Fruit fly (Drosophila melanogaster) whole organism, embryonic: Measurements from ENCODE around the gene CG18135.
A peak's percentile ranks its signal among the peaks of the same experiment; 100 is the strongest.

ENCODE experiments used
- Antp ChIP-seq: fragments of 200-800 bp; sonication (Bioruptor generic); optimal IDR thresholded peaks from 3 replicates; lab custom pipeline; 2016; ENCODE audit warnings: missing biosample characterization, missing genetic modification characterization
- Blimp-1 ChIP-seq: fragments of 200-800 bp; sonication (Bioruptor generic); optimal IDR thresholded peaks from 3 replicates; lab custom pipeline; 2018; ENCODE audit warnings: missing biosample characterization, missing genetic modification characterization, mild to moderate bottlenecking, moderate library complexity, missing genetic modification reagents
- CG10274 ChIP-seq: fragments of 200-800 bp; sonication (Bioruptor generic); optimal IDR thresholded peaks from 3 replicates; lab custom pipeline; 2017; ENCODE audit warnings: missing biosample characterization, mild to moderate bottlenecking, missing genetic modification characterization
- CG10431 ChIP-seq: fragments of 200-800 bp; sonication (Bioruptor generic); optimal IDR thresholded peaks from 3 replicates; lab custom pipeline; 2018; ENCODE audit warnings: missing biosample characterization, mild to moderate bottlenecking, missing genetic modification characterization
- CG10979 ChIP-seq: fragments of 200-800 bp; sonication (Bioruptor generic); optimal IDR thresholded peaks from 2 replicates; lab custom pipeline; 2018; ENCODE audit warnings: missing biosample characterization, mild to moderate bottlenecking, missing genetic modification characterization, moderate library complexity
- CG15011 ChIP-seq: fragments of 200-800 bp; sonication (Bioruptor generic); optimal IDR thresholded peaks from 3 replicates; lab custom pipeline; 2018; ENCODE audit warnings: missing biosample characterization, mild to moderate bottlenecking, missing genetic modification characterization
- CG15696 ChIP-seq: fragments of 200-800 bp; sonication (Bioruptor generic); optimal IDR thresholded peaks from 2 replicates; lab custom pipeline; 2019; ENCODE audit warnings: missing biosample characterization, mild to moderate bottlenecking, missing genetic modification characterization, moderate library complexity
- CG1647 ChIP-seq: fragments of 200-800 bp; sonication (Bioruptor generic); optimal IDR thresholded peaks from 3 replicates; lab custom pipeline; 2016; ENCODE audit warnings: missing biosample characterization, missing genetic modification characterization
- CG18619 ChIP-seq: fragments of 200-800 bp; sonication (Bioruptor generic); optimal IDR thresholded peaks from 3 replicates; lab custom pipeline; 2017; ENCODE audit warnings: missing biosample characterization, mild to moderate bottlenecking, missing genetic modification characterization
- CG2129 ChIP-seq: fragments of 200-800 bp; sonication (Bioruptor generic); IDR thresholded peaks from 2 replicates; pipeline ENCODE4 v1.3.6; 2022; ENCODE audit warnings: missing biosample characterization, missing genetic modification characterization; ENCODE audit not compliant: partially characterized antibody
- CG31441 ChIP-seq: fragments of 200-800 bp; sonication (Bioruptor generic); IDR thresholded peaks from 2 replicates; pipeline ENCODE4 v1.3.6; 2022; ENCODE audit warnings: missing biosample characterization, missing genetic modification characterization
- CG33557 ChIP-seq: fragments of 200-800 bp; sonication (Bioruptor generic); optimal IDR thresholded peaks from 2 replicates; lab custom pipeline; 2019; ENCODE audit warnings: missing biosample characterization, mild to moderate bottlenecking, missing genetic modification characterization, moderate library complexity
- CG4404 ChIP-seq: fragments of 200-800 bp; sonication (Bioruptor generic); IDR thresholded peaks from 2 replicates; pipeline ENCODE4 v1.3.6; 2022; ENCODE audit warnings: missing biosample characterization, missing genetic modification characterization
- CG4424 ChIP-seq: fragments of 200-800 bp; sonication (Bioruptor generic); optimal IDR thresholded peaks from 3 replicates; lab custom pipeline; 2016; ENCODE audit warnings: missing biosample characterization, missing genetic modification characterization
- CG8089 ChIP-seq: fragments of 200-800 bp; sonication (Bioruptor generic); optimal IDR thresholded peaks from 3 replicates; lab custom pipeline; 2016; ENCODE audit warnings: missing biosample characterization, missing genetic modification characterization
- CG9437 ChIP-seq: fragments of 200-800 bp; sonication (Bioruptor generic); optimal IDR thresholded peaks from 2 replicates; lab custom pipeline; 2018; ENCODE audit warnings: missing biosample characterization, mild to moderate bottlenecking, missing genetic modification characterization
- CHES-1-like ChIP-seq: fragments of 200-800 bp; sonication (Bioruptor generic); optimal IDR thresholded peaks from 2 replicates; lab custom pipeline; 2016; ENCODE audit warnings: missing biosample characterization, missing genetic modification characterization
- Doc3 ChIP-seq: fragments of 200-800 bp; sonication (Bioruptor generic); IDR thresholded peaks from 3 replicates; pipeline ENCODE4 v1.3.6; 2022; ENCODE audit warnings: missing biosample characterization, missing genetic modification characterization; ENCODE audit not compliant: partially characterized antibody
- Dp ChIP-seq: fragments of 200-800 bp; sonication (Bioruptor generic); optimal IDR thresholded peaks from 2 replicates; lab custom pipeline; 2018; ENCODE audit warnings: missing biosample characterization, mild to moderate bottlenecking, missing genetic modification characterization, moderate library complexity
- Elba2 ChIP-seq: fragments of 200-800 bp; sonication (Bioruptor generic); optimal IDR thresholded peaks from 3 replicates; lab custom pipeline; 2016; ENCODE audit warnings: missing biosample characterization, missing genetic modification characterization
- HLH54F ChIP-seq: fragments of 200-800 bp; sonication (Bioruptor generic); optimal IDR thresholded peaks from 3 replicates; lab custom pipeline; 2016; ENCODE audit warnings: missing biosample characterization, missing genetic modification characterization
- Lpt ChIP-seq: fragments of >200 bp; optimal IDR thresholded peaks from 2 replicates; lab custom pipeline; 2018; ENCODE audit warnings: missing biosample characterization, missing genetic modification characterization
- MTF-1 ChIP-seq: fragments of 200-800 bp; sonication (Bioruptor generic); optimal IDR thresholded peaks from 2 replicates; lab custom pipeline; 2018; ENCODE audit warnings: missing biosample characterization, mild to moderate bottlenecking, missing genetic modification characterization, borderline replicate concordance
- NC2α ChIP-seq: fragments of 200-800 bp; sonication (Bioruptor generic); optimal IDR thresholded peaks from 2 replicates; lab custom pipeline; 2016; ENCODE audit warnings: missing biosample characterization, missing genetic modification characterization
- Oli ChIP-seq: fragments of 200-800 bp; sonication (Bioruptor generic); optimal IDR thresholded peaks from 2 replicates; lab custom pipeline; 2018; ENCODE audit warnings: missing biosample characterization, mild to moderate bottlenecking, missing genetic modification characterization, moderate library complexity
- Xbp1 ChIP-seq: fragments of 200-800 bp; sonication (Bioruptor generic); optimal IDR thresholded peaks from 3 replicates; lab custom pipeline; 2016; ENCODE audit warnings: missing biosample characterization, mild to moderate bottlenecking, missing genetic modification characterization
- ap ChIP-seq: fragments of 200-800 bp; sonication (Bioruptor generic); IDR thresholded peaks from 2 replicates; pipeline ENCODE4 v1.3.6; 2022; ENCODE audit warnings: missing biosample characterization, missing genetic modification characterization
- ara ChIP-seq: fragments of 200-800 bp; sonication (Bioruptor generic); IDR thresholded peaks from 2 replicates; pipeline ENCODE4 v1.3.6; 2022; ENCODE audit warnings: missing biosample characterization, missing genetic modification characterization
- chm ChIP-seq: fragments of 200-800 bp; sonication (Bioruptor generic); IDR thresholded peaks from 2 replicates; pipeline ENCODE4 v1.3.6; 2022; ENCODE audit warnings: missing biosample characterization, missing genetic modification characterization
- corto ChIP-seq: fragments of 200-800 bp; sonication (Bioruptor generic); optimal IDR thresholded peaks from 2 replicates; lab custom pipeline; 2016; ENCODE audit warnings: missing biosample characterization, mild to moderate bottlenecking, missing genetic modification characterization, moderate library complexity
- crc ChIP-seq: fragments of 200-800 bp; sonication (Bioruptor generic); optimal IDR thresholded peaks from 2 replicates; lab custom pipeline; 2016; ENCODE audit warnings: missing biosample characterization, missing genetic modification characterization
- crp ChIP-seq, 2 experiments: fragments of 200-800 bp; sonication (Bioruptor generic); optimal IDR thresholded peaks; 2 replicates in 1 of 2; 3 replicates in 1 of 2; lab custom pipeline; 2017; ENCODE audit warnings: missing biosample characterization in 2 of 2, missing genetic modification characterization in 2 of 2, mild to moderate bottlenecking in 1 of 2, moderate library complexity in 1 of 2
- da ChIP-seq: fragments of 200-800 bp; sonication (Bioruptor generic); optimal IDR thresholded peaks from 2 replicates; lab custom pipeline; 2016; ENCODE audit warnings: missing biosample characterization, missing genetic modification characterization
- ftz-f1 ChIP-seq: fragments of 200-800 bp; sonication (Bioruptor generic); optimal IDR thresholded peaks from 2 replicates; lab custom pipeline; 2016; ENCODE audit warnings: missing biosample characterization, missing genetic modification characterization
- inv ChIP-seq: fragments of 200-800 bp; sonication (Bioruptor generic); IDR thresholded peaks from 2 replicates; pipeline ENCODE4 v1.3.6; 2022; ENCODE audit warnings: missing biosample characterization, missing genetic modification characterization; ENCODE audit not compliant: partially characterized antibody
- jigr1 ChIP-seq: fragments of 200-800 bp; sonication (Bioruptor generic); IDR thresholded peaks from 3 replicates; pipeline ENCODE4 v1.3.6; 2022; ENCODE audit warnings: missing biosample characterization, missing genetic modification characterization
- lmd ChIP-seq: fragments of 200-800 bp; sonication (Bioruptor generic); IDR thresholded peaks from 2 replicates; pipeline ENCODE4 v1.3.6; 2022; ENCODE audit warnings: missing biosample characterization, missing genetic modification characterization
- nerfin-1 ChIP-seq: fragments of 200-800 bp; sonication (Bioruptor generic); optimal IDR thresholded peaks from 3 replicates; lab custom pipeline; 2019; ENCODE audit warnings: missing biosample characterization, mild to moderate bottlenecking, missing genetic modification characterization, moderate library complexity
- nmo ChIP-seq: fragments of 200-800 bp; sonication (Bioruptor generic); optimal IDR thresholded peaks from 2 replicates; lab custom pipeline; 2018; ENCODE audit warnings: missing biosample characterization, mild to moderate bottlenecking, missing genetic modification characterization, moderate library complexity
- peb ChIP-seq: fragments of 200-800 bp; sonication (Bioruptor generic); IDR thresholded peaks from 2 replicates; pipeline ENCODE4 v1.3.6; 2022; ENCODE audit warnings: missing biosample characterization, missing genetic modification characterization
- pros ChIP-seq: fragments of 200-800 bp; sonication (Bioruptor generic); optimal IDR thresholded peaks from 3 replicates; lab custom pipeline; 2019; ENCODE audit warnings: missing biosample characterization, mild to moderate bottlenecking, missing genetic modification characterization, moderate library complexity
- ro ChIP-seq: fragments of 200-800 bp; sonication (Bioruptor generic); IDR thresholded peaks from 2 replicates; pipeline ENCODE4 v1.3.6; 2022; ENCODE audit warnings: missing biosample characterization, missing genetic modification characterization
- seq ChIP-seq: fragments of 200-800 bp; sonication (Bioruptor generic); IDR thresholded peaks from 2 replicates; pipeline ENCODE4 v1.3.6; 2022; ENCODE audit warnings: missing biosample characterization, missing genetic modification characterization
- sim ChIP-seq: fragments of 200-800 bp; sonication (Bioruptor generic); IDR thresholded peaks from 2 replicates; pipeline ENCODE4 v1.3.6; 2022; ENCODE audit warnings: missing biosample characterization, missing genetic modification characterization
- tgo ChIP-seq: fragments of 200-800 bp; sonication (Bioruptor generic); IDR thresholded peaks from 3 replicates; pipeline ENCODE4 v1.3.6; 2022; ENCODE audit warnings: missing biosample characterization, missing genetic modification characterization
- tio ChIP-seq: fragments of 200-800 bp; sonication (Bioruptor generic); optimal IDR thresholded peaks from 2 replicates; lab custom pipeline; 2017; ENCODE audit warnings: missing biosample characterization, missing genetic modification characterization, inconsistent platforms
- trem ChIP-seq: fragments of 200-800 bp; optimal IDR thresholded peaks from 3 replicates; lab custom pipeline; 2019; ENCODE audit warnings: missing biosample characterization, mild to moderate bottlenecking, missing genetic modification characterization, moderate library complexity
- vnd ChIP-seq: fragments of 200-800 bp; sonication (Bioruptor generic); IDR thresholded peaks from 3 replicates; pipeline ENCODE4 v1.3.6; 2022; ENCODE audit warnings: missing biosample characterization, missing genetic modification characterization; ENCODE audit not compliant: partially characterized antibody
- zfh1 ChIP-seq: fragments of 200-800 bp; sonication (Bioruptor generic); IDR thresholded peaks from 3 replicates; pipeline ENCODE4 v1.3.6; 2022; ENCODE audit warnings: missing biosample characterization, missing genetic modification characterization

CG18135 gene

dm6 chr3L:19033154-19033811, 35.2 kb upstream of the CG18135 start (continued):
- TF ChIP-seq nerfin-1 (tag; lab: Kevin White, UChicago): peak; percentile 75
- TF ChIP-seq Antp: no peak
- peak; percentile 16 for TF ChIP-seq CG15011 (GFP tag; lab: Kevin White, UChicago)
- peak; percentile 91 for TF ChIP-seq ara (GFP tag; lab: Robert Waterston, UW)
- peak; percentile 91 for TF ChIP-seq CG33557 (GFP tag; lab: Kevin White, UChicago)
- TF ChIP-seq Oli (tag; lab: Kevin White, UChicago): peak; percentile 79
- TF ChIP-seq Dp (GFP tag; lab: Kevin White, UChicago): no peak
- no peak for TF ChIP-seq NC2α
- 0 out of 2 replicates have a peak, but pooled peaks have one; percentile 45 for TF ChIP-seq peb (GFP tag; lab: Robert Waterston, UW)
- peak; percentile 92 for TF ChIP-seq trem (tag; lab: Kevin White, UChicago)
- TF ChIP-seq pros (GFP tag; lab: Kevin White, UChicago): peak; percentile 46
- peak; percentile 74 for TF ChIP-seq sim (GFP tag; lab: Robert Waterston, UW)
- TF ChIP-seq CHES-1-like (GFP tag; lab: Kevin White, UChicago): no peak
- TF ChIP-seq CG2129 (GFP tag; lab: Robert Waterston, UW): no peak
- no peak for TF ChIP-seq ftz-f1 (GFP tag; lab: Kevin White, UChicago)
- TF ChIP-seq nmo (GFP tag; lab: Kevin White, UChicago): peak; percentile 84
- TF ChIP-seq CG18619 (GFP tag; lab: Kevin White, UChicago): peak; percentile 51
- TF ChIP-seq CG15696 (tag; lab: Kevin White, UChicago): peak; percentile 96
- peak; percentile 81 for TF ChIP-seq Blimp-1 (GFP tag; lab: Kevin White, UChicago)
- TF ChIP-seq CG9437: peak; percentile 38
- no peak for TF ChIP-seq CG1647 (GFP tag; lab: Kevin White, UChicago)
- TF ChIP-seq da (GFP tag; lab: Kevin White, UChicago): no peak
- TF ChIP-seq zfh1 (GFP tag; lab: Robert Waterston, UW): peak; percentile 89
- TF ChIP-seq seq (GFP tag; lab: Robert Waterston, UW): no peak
- peak; percentile 11 for TF ChIP-seq CG10274 (GFP tag; lab: Kevin White, UChicago)
- TF ChIP-seq Lpt: no peak
- TF ChIP-seq CG10979 (tag; lab: Kevin White, UChicago): peak; percentile 92
- no peak for TF ChIP-seq crc (GFP tag; lab: Kevin White, UChicago)
- TF ChIP-seq crp (GFP tag; optimal IDR thresholded peaks at IDR 0.05; lab: Kevin White, UChicago): no peak
- no peak for TF ChIP-seq inv (GFP tag; lab: Robert Waterston, UW)
- TF ChIP-seq corto (GFP tag; lab: Kevin White, UChicago): peak; percentile 43
- TF ChIP-seq lmd (GFP tag; lab: Robert Waterston, UW): peak; percentile 60
- peak; percentile 80; the same call in 1 of the 2 replicates for TF ChIP-seq chm
- no peak for TF ChIP-seq vnd (GFP tag; lab: Robert Waterston, UW)
- TF ChIP-seq CG4424: peak; percentile 77
- peak; percentile 27 for TF ChIP-seq tio
- 0 out of 2 replicates have a peak, but pooled peaks have one; percentile 33 for TF ChIP-seq ap (GFP tag; lab: Robert Waterston, UW)
- TF ChIP-seq Doc3: no peak
- no peak for TF ChIP-seq ro
- peak; percentile 59; the same call in 1 of the 3 replicates for TF ChIP-seq tgo (GFP tag; lab: Robert Waterston, UW)
- TF ChIP-seq Xbp1 (GFP tag; lab: Kevin White, UChicago): peak; percentile 60
- TF ChIP-seq CG8089 (GFP tag; lab: Kevin White, UChicago): no peak
- peak; percentile 11 for TF ChIP-seq Elba2 (GFP tag; lab: Kevin White, UChicago)
- TF ChIP-seq MTF-1 (GFP tag; lab: Kevin White, UChicago): peak; percentile 35
- TF ChIP-seq CG4404: peak; percentile 84
- peak; percentile 86 for TF ChIP-seq CG31441
- peak; percentile 34 for TF ChIP-seq CG10431
- TF ChIP-seq HLH54F: no peak
- TF ChIP-seq jigr1 (GFP tag; lab: Robert Waterston, UW): no peak
